Fruit fly (Drosophila melanogaster) whole organism, prepupa: ENCODE measurements around the gene CG14974.

ENCODE experiments used
- CG31627 ChIP-seq: fragments of 200-800 bp; sonication (Bioruptor generic); optimal IDR thresholded peaks from 3 replicates; lab custom pipeline; 2016; ENCODE audit warnings: missing biosample characterization, missing genetic modification characterization
- CG9139 ChIP-seq: fragments of 200-800 bp; sonication (Bioruptor generic); optimal IDR thresholded peaks from 3 replicates; lab custom pipeline; 2017; ENCODE audit warnings: missing biosample characterization, mild to moderate bottlenecking, missing genetic modification characterization
- Lpt ChIP-seq: fragments of 200-800 bp; sonication (Bioruptor generic); optimal IDR thresholded peaks from 3 replicates; lab custom pipeline; 2016; ENCODE audit warnings: missing biosample characterization, missing genetic modification characterization

DNA sequence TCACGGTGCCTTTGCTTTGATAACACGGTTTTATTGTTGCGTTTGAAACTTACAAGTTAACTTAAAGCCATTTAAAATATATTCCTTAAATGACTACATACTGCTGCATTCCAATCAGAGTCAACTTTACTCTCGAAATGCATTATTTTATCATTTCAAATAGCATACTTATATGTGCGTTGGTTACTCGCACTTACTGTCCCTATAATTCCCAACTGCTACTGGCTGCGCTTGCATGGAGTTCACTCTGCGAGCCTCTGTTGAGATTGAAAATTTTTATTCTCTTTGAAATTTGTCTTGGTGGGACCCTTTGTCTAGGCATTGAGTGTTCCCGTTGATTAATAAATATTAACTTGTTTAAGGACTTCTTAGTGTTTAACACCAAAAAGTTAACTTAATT is 27.3 kb downstream of the CG14974 start:
- no peak for TF ChIP-seq Lpt (GFP tag; lab: Kevin White, UChicago)
- TF ChIP-seq CG31627: no peak
- TF ChIP-seq CG9139 (GFP tag; lab: Kevin White, UChicago): no peak
